Fruit fly (Drosophila melanogaster) whole organism, embryonic: ENCODE measurements around the gene Prp18.

Experiments
- CG13894 ChIP-seq: fragments of 200-800 bp; sonication (Bioruptor generic); optimal IDR thresholded peaks from 3 replicates; lab custom pipeline; 2018; ENCODE audit warnings: missing biosample characterization, mild to moderate bottlenecking, missing genetic modification characterization, moderate library complexity
- CG14014 ChIP-seq: fragments of 200-800 bp; sonication (Bioruptor generic); IDR thresholded peaks from 2 replicates; pipeline ENCODE4 v1.3.6; 2022; ENCODE audit warnings: missing biosample characterization, missing genetic modification characterization
- CG2875 ChIP-seq: fragments of 200-800 bp; sonication (Bioruptor generic); optimal IDR thresholded peaks from 2 replicates; lab custom pipeline; 2017; ENCODE audit warnings: missing biosample characterization, mild to moderate bottlenecking, missing genetic modification characterization, missing genetic modification reagents
- fd96Cb ChIP-seq: fragments of 200-800 bp; sonication (Bioruptor generic); optimal IDR thresholded peaks from 2 replicates; lab custom pipeline; 2018; ENCODE audit warnings: missing biosample characterization, mild to moderate bottlenecking, missing genetic modification characterization, moderate library complexity
- psq ChIP-seq: fragments of 200-800 bp; sonication (Bioruptor generic); optimal IDR thresholded peaks from 2 replicates; lab custom pipeline; 2017; ENCODE audit warnings: missing biosample characterization, missing genetic modification characterization
- ssp ChIP-seq: fragments of 200-800 bp; sonication (Bioruptor generic); IDR thresholded peaks from 2 replicates; pipeline ENCODE4 v1.3.6; 2022; ENCODE audit warnings: missing biosample characterization, missing genetic modification characterization
- yki ChIP-seq: fragments of >200 bp; optimal IDR thresholded peaks from 3 replicates; lab custom pipeline; 2018

DNA sequence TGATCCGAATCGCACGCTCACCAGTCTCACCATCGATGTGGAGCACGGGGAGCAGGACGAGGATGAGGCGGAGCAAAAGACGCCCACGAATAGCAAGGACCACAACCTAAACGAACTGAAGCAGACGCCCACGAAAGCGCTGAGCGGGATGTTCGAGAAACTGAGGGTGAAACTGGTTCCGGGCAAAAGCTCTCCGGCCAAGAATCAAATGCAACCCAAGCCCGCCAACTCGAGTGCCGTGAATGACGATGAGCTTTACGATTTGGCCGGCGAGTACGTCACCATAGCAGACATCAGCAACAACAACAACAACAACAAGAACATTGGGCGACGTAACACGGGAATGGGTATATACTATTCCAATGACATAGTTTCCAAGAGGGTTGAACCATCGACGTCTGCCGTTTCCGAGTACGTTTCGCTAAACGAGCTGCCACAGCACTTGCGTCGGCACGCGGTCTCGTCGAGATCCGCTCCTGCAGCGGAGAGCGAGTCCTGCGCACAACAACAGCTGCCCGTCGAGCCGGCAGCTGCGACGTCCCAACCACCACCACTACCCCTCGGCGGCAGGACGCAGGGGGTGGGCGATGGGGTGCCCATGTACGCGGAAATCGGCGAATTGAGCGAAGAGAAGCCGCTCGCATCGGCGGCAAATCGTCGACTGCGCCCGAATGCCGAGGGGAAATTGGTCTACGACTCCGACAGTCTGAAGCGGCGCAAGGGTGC, 13.6 kb downstream of the Prp18 start:
- TF ChIP-seq CG14014 (GFP tag; lab: Robert Waterston, UW), result no peak
- no peak for TF ChIP-seq yki (lab: Kevin White, UChicago)
- TF ChIP-seq ssp, result no peak
- TF ChIP-seq fd96Cb (tag; lab: Kevin White, UChicago), result no peak
- no peak for TF ChIP-seq CG13894
- no peak for TF ChIP-seq psq (GFP tag; lab: Kevin White, UChicago)
- no peak for TF ChIP-seq CG2875 (GFP tag; lab: Kevin White, UChicago)
